Fruit fly (Drosophila melanogaster) S2 (cell line): Measurements from ENCODE around the gene Ca-alpha1T.

Source experiments
- CG8478 ChIP-seq: fragments of >200 bp; optimal IDR thresholded peaks from 2 replicates; lab custom pipeline; 2018
- CTCF ChIP-seq, 2 experiments: fragments of >200 bp; optimal IDR thresholded peaks; 2 replicates each; lab custom pipeline; 2018

DNA sequence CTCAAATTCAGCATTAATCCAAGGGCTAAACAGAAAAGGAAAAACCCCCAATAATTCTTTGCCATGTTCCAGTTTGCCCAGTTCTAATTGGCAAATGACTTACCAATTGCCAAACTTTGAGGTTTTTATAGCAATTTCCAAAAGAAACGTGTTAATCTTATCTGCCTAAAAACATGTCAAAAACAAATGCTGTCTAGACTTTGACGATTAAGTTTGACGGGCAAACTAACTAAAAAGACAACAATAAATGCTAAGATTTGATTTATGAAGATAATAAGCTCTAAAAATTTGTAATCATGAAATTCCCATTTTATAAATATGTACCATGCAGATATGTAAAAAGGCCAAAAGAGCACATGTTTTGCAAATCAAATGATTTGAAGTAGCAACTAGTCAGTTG, 6.3 kb upstream of the Ca-alpha1T start, which contains the start of gene CG32751:
- TF ChIP-seq CG8478 (lab: Kevin White, UChicago) = no peak
- TF ChIP-seq CTCF (optimal IDR thresholded peaks at IDR 0.05; lab: Kevin White, UChicago) = no peak
